Fruit fly (Drosophila melanogaster) whole organism, embryonic: Measurements from ENCODE around the gene plx.

Source experiments
- Asciz ChIP-seq: fragments of 200-800 bp; sonication (Bioruptor generic); optimal IDR thresholded peaks from 2 replicates; lab custom pipeline; 2017; ENCODE audit warnings: missing biosample characterization, mild to moderate bottlenecking, missing genetic modification characterization, missing genetic modification reagents
- BtbVII ChIP-seq: fragments of 200-800 bp; sonication (Bioruptor generic); optimal IDR thresholded peaks from 3 replicates; lab custom pipeline; 2017; ENCODE audit warnings: missing biosample characterization, mild to moderate bottlenecking, missing genetic modification characterization
- CG10321 ChIP-seq: fragments of 200-800 bp; sonication (Bioruptor generic); IDR thresholded peaks from 2 replicates; pipeline ENCODE4 v1.3.6; 2022; ENCODE audit warnings: missing biosample characterization, missing genetic modification characterization
- CG11093 ChIP-seq: fragments of 200-800 bp; sonication (Bioruptor generic); IDR thresholded peaks from 3 replicates; pipeline ENCODE4 v1.3.6; 2022; ENCODE audit warnings: missing biosample characterization, missing genetic modification characterization
- CG11560 ChIP-seq: fragments of 200-800 bp; sonication (Bioruptor generic); IDR thresholded peaks from 3 replicates; pipeline ENCODE4 v1.3.6; 2022; ENCODE audit warnings: missing biosample characterization, missing genetic modification characterization
- CG12071 ChIP-seq: fragments of 200-800 bp; sonication (Bioruptor generic); optimal IDR thresholded peaks from 3 replicates; lab custom pipeline; 2018; ENCODE audit warnings: missing biosample characterization, mild to moderate bottlenecking, missing genetic modification characterization
- CG12219 ChIP-seq: fragments of 200-800 bp; sonication (Bioruptor generic); optimal IDR thresholded peaks from 3 replicates; lab custom pipeline; 2018; ENCODE audit warnings: missing biosample characterization, mild to moderate bottlenecking, missing genetic modification characterization
- CG12744 ChIP-seq: fragments of 200-800 bp; sonication (Bioruptor generic); optimal IDR thresholded peaks from 2 replicates; lab custom pipeline; 2016; ENCODE audit warnings: missing biosample characterization, missing genetic modification characterization
- CG17568 ChIP-seq: fragments of 200-800 bp; sonication (Bioruptor generic); optimal IDR thresholded peaks from 2 replicates; lab custom pipeline; 2018; ENCODE audit warnings: missing biosample characterization, mild to moderate bottlenecking, missing genetic modification characterization, moderate library complexity
- CG17612 ChIP-seq: fragments of 200-800 bp; sonication (Bioruptor generic); IDR thresholded peaks from 2 replicates; pipeline ENCODE4 v1.3.6; 2022; ENCODE audit warnings: missing biosample characterization, missing genetic modification characterization
- CG18619 ChIP-seq: fragments of 200-800 bp; sonication (Bioruptor generic); optimal IDR thresholded peaks from 3 replicates; lab custom pipeline; 2017; ENCODE audit warnings: missing biosample characterization, mild to moderate bottlenecking, missing genetic modification characterization
- CG2116 ChIP-seq: fragments of 200-800 bp; sonication (Bioruptor generic); optimal IDR thresholded peaks from 3 replicates; lab custom pipeline; 2018; ENCODE audit warnings: missing biosample characterization, mild to moderate bottlenecking, missing genetic modification characterization
- CG4360 ChIP-seq: fragments of 200-800 bp; sonication (Bioruptor generic); IDR thresholded peaks from 2 replicates; pipeline ENCODE4 v1.3.6; 2022; ENCODE audit warnings: missing biosample characterization, missing genetic modification characterization
- CG4617 ChIP-seq: fragments of 200-800 bp; sonication (Bioruptor generic); optimal IDR thresholded peaks from 3 replicates; lab custom pipeline; 2016; ENCODE audit warnings: missing biosample characterization, missing genetic modification characterization, borderline replicate concordance
- CG6254 ChIP-seq: fragments of 200-800 bp; sonication (Bioruptor generic); optimal IDR thresholded peaks from 3 replicates; lab custom pipeline; 2017; ENCODE audit warnings: mild to moderate bottlenecking, missing biosample characterization, missing genetic modification reagents, missing genetic modification characterization
- CG6654 ChIP-seq: fragments of 200-800 bp; sonication (Bioruptor generic); optimal IDR thresholded peaks from 2 replicates; lab custom pipeline; 2017; ENCODE audit warnings: missing biosample characterization, mild to moderate bottlenecking, missing genetic modification characterization
- CG8359 ChIP-seq: fragments of 200-800 bp; sonication (Bioruptor generic); optimal IDR thresholded peaks from 2 replicates; lab custom pipeline; 2017; ENCODE audit warnings: missing biosample characterization, mild to moderate bottlenecking, missing genetic modification characterization, borderline replicate concordance
- CG9817 ChIP-seq: fragments of 200-800 bp; sonication (Bioruptor generic); optimal IDR thresholded peaks from 2 replicates; lab custom pipeline; 2018; ENCODE audit warnings: missing biosample characterization, mild to moderate bottlenecking, missing genetic modification characterization, moderate library complexity
- CG9876 ChIP-seq: fragments of 200-800 bp; sonication (Bioruptor generic); optimal IDR thresholded peaks from 2 replicates; lab custom pipeline; 2016; ENCODE audit warnings: missing biosample characterization, missing genetic modification characterization
- Chrac-16 ChIP-seq: fragments of 200-800 bp; sonication (Bioruptor generic); optimal IDR thresholded peaks from 3 replicates; lab custom pipeline; 2016; ENCODE audit warnings: missing biosample characterization, missing genetic modification characterization
- Dek ChIP-seq: fragments of 200-800 bp; sonication (Bioruptor generic); optimal IDR thresholded peaks from 3 replicates; lab custom pipeline; 2019; ENCODE audit warnings: missing biosample characterization, mild to moderate bottlenecking, missing genetic modification characterization, moderate library complexity
- Eip74EF ChIP-seq, 2 experiments: fragments of 200-800 bp in 1 of 2; fragments of >200 bp in 1 of 2; sonication (Bioruptor generic) in 1 of 2; optimal IDR thresholded peaks; 2 replicates each; lab custom pipeline; 2017 to 2019; ENCODE audit warnings: missing biosample characterization in 2 of 2, missing genetic modification characterization in 2 of 2, mild to moderate bottlenecking in 1 of 2, moderate library complexity in 1 of 2
- Fer3 ChIP-seq: fragments of 200-800 bp; sonication (Bioruptor generic); optimal IDR thresholded peaks from 2 replicates; lab custom pipeline; 2018; ENCODE audit warnings: missing biosample characterization, mild to moderate bottlenecking, missing genetic modification characterization, moderate library complexity
- Gug ChIP-seq: fragments of 200-800 bp; sonication (Bioruptor generic); IDR thresholded peaks from 4 replicates; pipeline ENCODE4 v1.3.6; 2022; ENCODE audit warnings: missing biosample characterization, missing genetic modification characterization
- HLH54F ChIP-seq: fragments of 200-800 bp; sonication (Bioruptor generic); optimal IDR thresholded peaks from 3 replicates; lab custom pipeline; 2016; ENCODE audit warnings: missing biosample characterization, missing genetic modification characterization
- Hmr ChIP-seq: fragments of 200-800 bp; sonication (Bioruptor generic); optimal IDR thresholded peaks from 3 replicates; lab custom pipeline; 2017; ENCODE audit warnings: mild to moderate bottlenecking, missing biosample characterization, missing genetic modification reagents, missing genetic modification characterization
- MTF-1 ChIP-seq: fragments of 200-800 bp; sonication (Bioruptor generic); optimal IDR thresholded peaks from 2 replicates; lab custom pipeline; 2018; ENCODE audit warnings: missing biosample characterization, mild to moderate bottlenecking, missing genetic modification characterization, borderline replicate concordance
- NFAT ChIP-seq: fragments of 200-800 bp; sonication (Bioruptor generic); IDR thresholded peaks from 2 replicates; pipeline ENCODE4 v1.3.6; 2022; ENCODE audit warnings: missing biosample characterization, missing genetic modification characterization
- Pdp1 ChIP-seq, 2 experiments: fragments of 200-800 bp; sonication (Bioruptor generic); optimal IDR thresholded peaks; 3 replicates each; lab custom pipeline; 2016; ENCODE audit warnings: missing biosample characterization in 2 of 2, missing genetic modification characterization in 2 of 2, mild to moderate bottlenecking in 1 of 2, moderate library complexity in 1 of 2
- Sry-δ ChIP-seq: fragments of 200-800 bp; sonication (Bioruptor generic); optimal IDR thresholded peaks from 2 replicates; lab custom pipeline; 2016; ENCODE audit warnings: missing biosample characterization, missing genetic modification characterization
- ase ChIP-seq: fragments of 200-800 bp; sonication (Bioruptor generic); IDR thresholded peaks from 3 replicates; pipeline ENCODE4 v1.3.6; 2022; ENCODE audit warnings: missing biosample characterization, missing genetic modification characterization
- az2 ChIP-seq: fragments of 200-800 bp; sonication (Bioruptor generic); optimal IDR thresholded peaks from 3 replicates; lab custom pipeline; 2016; ENCODE audit warnings: missing biosample characterization, missing genetic modification characterization
- crc ChIP-seq: fragments of 200-800 bp; sonication (Bioruptor generic); optimal IDR thresholded peaks from 2 replicates; lab custom pipeline; 2016; ENCODE audit warnings: missing biosample characterization, missing genetic modification characterization
- dati ChIP-seq: fragments of 200-800 bp; sonication (Bioruptor generic); IDR thresholded peaks from 2 replicates; pipeline ENCODE4 v1.3.6; 2022; ENCODE audit warnings: missing biosample characterization, missing genetic modification characterization
- ftz-f1 ChIP-seq: fragments of 200-800 bp; sonication (Bioruptor generic); optimal IDR thresholded peaks from 2 replicates; lab custom pipeline; 2016; ENCODE audit warnings: missing biosample characterization, missing genetic modification characterization
- gce ChIP-seq: fragments of 200-800 bp; sonication (Bioruptor generic); IDR thresholded peaks from 3 replicates; pipeline ENCODE4 v1.3.6; 2022; ENCODE audit warnings: missing biosample characterization, missing genetic modification characterization
- grau ChIP-seq: fragments of 200-800 bp; optimal IDR thresholded peaks from 3 replicates; lab custom pipeline; 2019; ENCODE audit warnings: missing biosample characterization, mild to moderate bottlenecking, missing genetic modification characterization, moderate library complexity
- hb ChIP-seq: fragments of 200-800 bp; sonication (Bioruptor generic); IDR thresholded peaks from 3 replicates; pipeline ENCODE4 v1.3.6; 2022; ENCODE audit warnings: missing biosample characterization, missing genetic modification characterization; ENCODE audit not compliant: partially characterized antibody
- maf-S ChIP-seq: fragments of 200-800 bp; sonication (Bioruptor generic); optimal IDR thresholded peaks from 2 replicates; lab custom pipeline; 2016; ENCODE audit warnings: missing biosample characterization, missing genetic modification characterization
- nerfin-2 ChIP-seq: fragments of 200-800 bp; sonication (Bioruptor generic); IDR thresholded peaks from 2 replicates; pipeline ENCODE4 v1.3.6; 2022; ENCODE audit warnings: missing biosample characterization, missing genetic modification characterization; ENCODE audit not compliant: partially characterized antibody
- pnt ChIP-seq: fragments of 200-800 bp; sonication (Bioruptor generic); optimal IDR thresholded peaks from 3 replicates; lab custom pipeline; 2016; ENCODE audit warnings: missing biosample characterization, missing genetic modification characterization
- psq ChIP-seq: fragments of 200-800 bp; sonication (Bioruptor generic); optimal IDR thresholded peaks from 2 replicates; lab custom pipeline; 2017; ENCODE audit warnings: missing biosample characterization, missing genetic modification characterization
- row ChIP-seq: fragments of 200-800 bp; sonication (Bioruptor generic); IDR thresholded peaks from 3 replicates; pipeline ENCODE4 v1.3.6; 2022; ENCODE audit warnings: missing biosample characterization, missing genetic modification characterization
- sr ChIP-seq: fragments of 200-800 bp; sonication (Bioruptor generic); IDR thresholded peaks from 3 replicates; pipeline ENCODE4 v1.3.6; 2022; ENCODE audit warnings: missing biosample characterization, missing genetic modification characterization
- tap ChIP-seq: fragments of 200-800 bp; optimal IDR thresholded peaks from 3 replicates; lab custom pipeline; 2019; ENCODE audit warnings: missing biosample characterization, mild to moderate bottlenecking, missing genetic modification characterization, moderate library complexity
- tin ChIP-seq: fragments of 200-800 bp; sonication (Bioruptor generic); optimal IDR thresholded peaks from 3 replicates; lab custom pipeline; 2016; ENCODE audit warnings: missing biosample characterization, missing genetic modification characterization
- tna ChIP-seq: fragments of 200-800 bp; sonication (Bioruptor generic); IDR thresholded peaks from 2 replicates; pipeline ENCODE4 v1.3.6; 2022; ENCODE audit warnings: missing biosample characterization, missing genetic modification characterization; ENCODE audit not compliant: partially characterized antibody
- unpg ChIP-seq: fragments of 200-800 bp; sonication (Bioruptor generic); optimal IDR thresholded peaks from 3 replicates; lab custom pipeline; 2018; ENCODE audit warnings: missing biosample characterization, mild to moderate bottlenecking, missing genetic modification characterization, moderate library complexity
- usp ChIP-seq: fragments of >200 bp; optimal IDR thresholded peaks from 2 replicates; lab custom pipeline; 2017; ENCODE audit warnings: missing biosample characterization, missing genetic modification characterization
- zen ChIP-seq: fragments of 200-800 bp; sonication (Bioruptor generic); optimal IDR thresholded peaks from 3 replicates; lab custom pipeline; 2018; ENCODE audit warnings: missing biosample characterization, mild to moderate bottlenecking, missing genetic modification characterization, moderate library complexity

The plx gene

DNA sequence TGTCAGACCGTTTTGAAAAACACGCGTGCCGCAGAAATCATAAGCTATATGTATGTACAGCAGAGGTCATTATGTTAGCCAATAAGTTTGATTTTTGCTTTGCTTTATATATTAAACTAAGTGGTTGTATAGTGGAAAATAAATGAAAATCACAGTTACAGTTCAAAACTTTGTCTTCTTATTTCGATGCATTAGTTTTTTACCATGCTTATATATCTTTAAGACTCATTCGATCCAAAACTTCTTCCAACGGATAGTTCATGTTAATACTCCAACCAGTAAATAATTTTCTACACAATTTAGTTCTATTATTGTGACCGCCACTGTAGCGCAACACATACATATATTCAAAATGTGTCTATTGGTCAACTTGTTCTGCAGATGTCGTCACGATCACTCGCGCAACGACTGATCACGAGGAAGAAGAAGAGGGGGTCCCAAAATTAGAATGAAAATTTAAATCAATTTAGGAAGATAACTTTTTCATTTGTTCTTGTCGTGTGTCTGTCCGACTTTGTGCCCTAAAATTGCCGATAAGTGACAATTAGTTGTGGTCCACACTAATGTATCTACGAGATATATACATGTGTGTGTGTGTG, 19.9 kb downstream of the plx start (continued):
- TF ChIP-seq tin (GFP tag; lab: Kevin White, UChicago) (peak; percentile 47), maf-S (GFP tag; lab: Kevin White, UChicago) (no peak), MTF-1 (GFP tag; lab: Kevin White, UChicago) (no peak), HLH54F (peak; percentile 8), Sry-δ (GFP tag; lab: Kevin White, UChicago) (no peak), CG9876 (no peak), CG12219 (GFP tag; lab: Kevin White, UChicago) (peak; percentile 68), CG10321 (GFP tag; lab: Robert Waterston, UW) (no peak), CG18619 (GFP tag; lab: Kevin White, UChicago) (peak; percentile 59), usp (GFP tag; lab: Kevin White, UChicago) (no peak), row (GFP tag; lab: Robert Waterston, UW) (peak; percentile 75), pnt (GFP tag; lab: Kevin White, UChicago) (no peak), gce (no peak), CG11560 (peak; percentile 15; the same call in 1 of the 3 replicates), CG9817 (peak; percentile 57), Pdp1 (GFP tag; optimal IDR thresholded peaks at IDR 0.05; lab: Kevin White, UChicago) (peak; percentile 41 to 56), ftz-f1 (GFP tag; lab: Kevin White, UChicago) (no peak), zen (no peak), Hmr (GFP tag; lab: Kevin White, UChicago) (peak; percentile 60), dati (GFP tag; lab: Robert Waterston, UW) (no peak), CG12071 (GFP tag; lab: Kevin White, UChicago) (no peak), CG11093 (GFP tag; lab: Robert Waterston, UW) (no peak), ase (GFP tag; lab: Robert Waterston, UW) (0 out of 3 replicates have a peak, but pooled peaks have one; percentile 40), tap (tag; lab: Kevin White, UChicago) (no peak), CG4360 (no peak), crc (GFP tag; lab: Kevin White, UChicago) (no peak), CG17568 (GFP tag; lab: Kevin White, UChicago) (no peak), Gug (GFP tag; lab: Robert Waterston, UW) (peak; percentile 30; the same call in 1 of the 4 replicates), CG12744 (GFP tag; lab: Kevin White, UChicago) (no peak), CG6254 (peak; percentile 64), CG6654 (peak; percentile 15), tna (GFP tag; lab: Robert Waterston, UW) (no peak), unpg (GFP tag; lab: Kevin White, UChicago) (no peak), nerfin-2 (GFP tag; lab: Robert Waterston, UW) (no peak), psq (no peak), NFAT (GFP tag; lab: Robert Waterston, UW) (no peak), hb (GFP tag; lab: Robert Waterston, UW) (no peak), Chrac-16 (peak; percentile 48), Fer3 (no peak), sr (no peak), az2 (GFP tag; lab: Kevin White, UChicago) (peak; percentile 58), CG8359 (GFP tag; lab: Kevin White, UChicago) (no peak), BtbVII (GFP tag; lab: Kevin White, UChicago) (peak; percentile 46), Dek (peak; percentile 47), CG4617 (GFP tag; lab: Kevin White, UChicago) (no peak), grau (tag; lab: Kevin White, UChicago) (peak; percentile 82), CG17612 (no peak), Asciz (GFP tag; lab: Kevin White, UChicago) (peak; percentile 72), CG2116 (peak; percentile 0), Eip74EF (GFP tag; optimal IDR thresholded peaks at IDR 0.05; lab: Kevin White, UChicago) (no peak)
